Worm (Caenorhabditis elegans): Measurements from ENCODE around the gene F49H12.4.

Gene F49H12.4

DNA sequence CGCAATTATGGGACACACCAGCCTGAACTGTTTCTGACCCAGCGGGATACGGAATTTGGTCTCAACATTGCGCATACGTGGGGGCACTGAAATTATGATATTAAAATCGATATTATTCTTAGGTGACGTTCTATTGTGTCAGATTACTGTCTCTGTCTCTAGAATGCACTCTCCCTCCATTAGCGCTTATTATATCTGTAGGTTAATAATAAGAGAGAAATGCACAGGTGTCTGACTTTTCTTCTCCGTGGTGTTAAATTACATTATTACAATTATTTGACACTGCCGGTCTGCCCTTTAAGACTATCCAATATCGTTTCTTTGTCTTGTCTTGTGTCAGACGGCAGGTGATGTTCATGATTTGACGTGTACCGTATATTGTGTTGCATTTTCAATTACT, 37.0 kb upstream of the F49H12.4 start:
- no peak for TF ChIP-seq tbx-2 (tag; optimal IDR thresholded peaks at IDR 0.05)
- TF ChIP-seq elt-2 (tag; optimal IDR thresholded peaks at IDR 0.05) = no peak
- no peak for TF ChIP-seq egl-5 (tag; optimal IDR thresholded peaks at IDR 0.05)
- no peak for TF ChIP-seq nhr-28 (tag; optimal IDR thresholded peaks at IDR 0.05)
- no peak for TF ChIP-seq jun-1 (tag; optimal IDR thresholded peaks at IDR 0.05)
- TF ChIP-seq fkh-2 (tag; optimal IDR thresholded peaks at IDR 0.05) = no peak

DNA sequence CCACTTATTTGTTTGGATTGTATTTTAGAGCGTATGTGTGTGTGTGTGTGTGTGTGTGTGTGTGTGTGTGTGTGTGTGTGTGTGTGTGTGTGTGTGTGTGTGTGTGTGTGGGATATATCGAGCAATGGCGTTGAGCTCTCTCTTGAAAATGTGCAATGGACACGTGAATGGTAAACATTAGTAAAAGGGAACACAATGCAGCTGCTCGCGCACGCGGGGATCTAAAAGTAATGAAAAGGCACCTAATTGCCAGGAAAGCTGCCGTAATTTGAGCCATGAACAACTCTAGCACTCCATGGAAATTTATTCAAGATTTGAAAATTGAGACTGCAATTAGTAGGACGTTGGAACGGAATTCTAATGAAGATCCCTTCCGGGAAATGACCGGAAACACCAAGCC, 36.4 kb upstream of the F49H12.4 start:
- TF ChIP-seq pha-4 (tag; optimal IDR thresholded peaks at IDR 0.05) = peak; percentile 50
- no peak for TF ChIP-seq ztf-4 (tag; optimal IDR thresholded peaks at IDR 0.05)

DNA sequence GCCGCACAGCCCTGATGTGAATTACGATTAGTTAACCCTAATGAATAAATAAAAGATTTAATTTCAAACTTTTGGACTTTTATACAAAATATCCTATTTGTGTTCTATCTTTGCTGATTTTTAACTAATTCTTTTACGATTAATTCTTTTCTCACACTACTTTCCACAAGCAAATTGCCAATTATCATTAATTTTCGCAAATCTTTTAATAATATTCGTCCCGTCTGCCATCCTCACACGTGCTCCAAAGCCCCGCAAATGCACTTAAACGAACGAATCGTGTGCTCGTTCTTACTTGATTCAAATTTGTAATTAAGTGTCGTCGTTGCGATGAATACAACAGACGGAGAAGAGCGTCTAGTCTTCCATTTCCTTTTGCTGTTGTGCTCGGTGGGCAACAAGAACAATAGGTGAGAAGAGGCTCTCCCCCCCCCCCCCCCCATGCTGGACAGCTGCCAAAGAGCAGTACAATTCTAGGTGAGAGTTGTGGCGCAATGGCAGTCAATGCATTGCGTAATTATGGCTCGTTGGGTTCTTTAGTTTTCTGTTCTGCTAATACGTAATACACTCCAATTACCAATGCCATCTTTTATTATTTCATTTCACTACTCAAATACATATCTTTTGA, 35.0 kb upstream of the F49H12.4 start:
- no peak for TF ChIP-seq nfya-1 (tag; optimal IDR thresholded peaks at IDR 0.05; ENCODE audit: insufficient read depth)

DNA sequence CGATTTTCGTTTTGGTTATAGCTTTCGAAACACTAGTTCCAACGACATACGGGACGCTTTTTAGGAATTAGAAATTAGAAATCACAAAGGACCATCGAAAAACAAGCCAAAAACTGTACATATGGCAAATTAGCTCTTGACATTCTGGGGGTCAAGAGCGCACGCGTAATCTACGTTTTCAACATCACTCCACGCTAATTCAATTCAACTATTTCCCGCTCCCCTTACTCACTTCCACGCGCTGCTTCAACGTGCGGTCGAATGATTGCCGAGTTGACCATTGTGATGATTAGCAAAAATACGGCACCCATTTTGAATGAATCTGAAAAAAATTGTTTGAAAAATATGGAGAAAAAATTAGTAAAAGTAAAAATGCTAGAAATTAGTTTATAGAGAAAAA, 34.0 kb upstream of the F49H12.4 start:
- TF ChIP-seq ceh-28 (tag; optimal IDR thresholded peaks at IDR 0.05) (no peak), egl-27 (tag; optimal IDR thresholded peaks at IDR 0.05) (no peak), lin-39 (tag; optimal IDR thresholded peaks at IDR 0.05) (no peak), skn-1 (tag; optimal IDR thresholded peaks at IDR 0.05) (no peak), ZK546.5 (tag; optimal IDR thresholded peaks at IDR 0.05) (no peak), nhr-12 (tag; optimal IDR thresholded peaks at IDR 0.05) (no peak), mdl-1 (tag; optimal IDR thresholded peaks at IDR 0.05) (no peak), unc-39 (tag; optimal IDR thresholded peaks at IDR 0.05) (no peak), nhr-11 (tag; optimal IDR thresholded peaks at IDR 0.05) (no peak), eor-1 (tag; optimal IDR thresholded peaks at IDR 0.05) (no peak), nfya-1 (tag; optimal IDR thresholded peaks at IDR 0.05; ENCODE audit: insufficient read depth) (no peak), jun-1 (tag; optimal IDR thresholded peaks at IDR 0.05) (no peak), unc-62 (GFP tag; optimal IDR thresholded peaks at IDR 0.05) (no peak), nhr-43 (tag; optimal IDR thresholded peaks at IDR 0.05; ENCODE audit: poor library complexity, severe bottlenecking) (no peak), fos-1 (tag; optimal IDR thresholded peaks at IDR 0.05) (no peak), nhr-25 (tag; optimal IDR thresholded peaks at IDR 0.05) (no peak), nhr-28 (tag; optimal IDR thresholded peaks at IDR 0.05) (no peak), elt-3 (tag; optimal IDR thresholded peaks at IDR 0.05) (no peak)

DNA sequence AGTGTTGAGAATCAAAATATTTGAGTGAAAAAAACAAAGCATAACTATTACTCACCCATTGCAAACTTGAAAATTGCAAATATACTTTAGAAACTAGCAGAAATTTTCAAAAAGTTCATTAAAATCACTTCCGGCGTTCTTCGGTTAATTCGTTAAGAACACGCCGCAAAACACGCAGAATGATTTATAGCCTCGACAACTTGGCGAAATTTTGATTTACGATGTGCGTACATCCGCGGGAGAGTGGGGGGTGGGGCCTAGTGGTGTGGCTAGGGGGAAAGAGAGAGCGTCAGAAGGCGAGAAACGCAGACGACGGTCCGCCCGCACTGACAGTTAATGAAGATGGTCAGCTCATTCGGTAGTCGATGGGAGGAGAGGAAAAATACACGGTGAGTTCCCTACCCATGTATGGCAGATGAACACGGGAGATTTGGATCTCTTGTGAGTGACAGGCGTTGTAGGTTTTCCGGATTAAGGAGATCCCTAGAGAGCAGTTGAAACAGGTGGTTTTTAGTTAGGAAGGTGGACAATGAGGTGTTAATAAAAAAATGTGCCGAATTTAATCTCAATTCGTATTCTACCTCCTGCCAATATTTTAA, 33.4 kb upstream of the F49H12.4 start, which contains the start of gene igcm-4:
Gene igcm-4, minus strand, starts transcription at position 237 of the 599 bp plus-strand sequence.
- TF ChIP-seq elt-2 (tag; optimal IDR thresholded peaks at IDR 0.05) (no peak), lin-39 (tag; optimal IDR thresholded peaks at IDR 0.05) (peak; percentile 14)

DNA sequence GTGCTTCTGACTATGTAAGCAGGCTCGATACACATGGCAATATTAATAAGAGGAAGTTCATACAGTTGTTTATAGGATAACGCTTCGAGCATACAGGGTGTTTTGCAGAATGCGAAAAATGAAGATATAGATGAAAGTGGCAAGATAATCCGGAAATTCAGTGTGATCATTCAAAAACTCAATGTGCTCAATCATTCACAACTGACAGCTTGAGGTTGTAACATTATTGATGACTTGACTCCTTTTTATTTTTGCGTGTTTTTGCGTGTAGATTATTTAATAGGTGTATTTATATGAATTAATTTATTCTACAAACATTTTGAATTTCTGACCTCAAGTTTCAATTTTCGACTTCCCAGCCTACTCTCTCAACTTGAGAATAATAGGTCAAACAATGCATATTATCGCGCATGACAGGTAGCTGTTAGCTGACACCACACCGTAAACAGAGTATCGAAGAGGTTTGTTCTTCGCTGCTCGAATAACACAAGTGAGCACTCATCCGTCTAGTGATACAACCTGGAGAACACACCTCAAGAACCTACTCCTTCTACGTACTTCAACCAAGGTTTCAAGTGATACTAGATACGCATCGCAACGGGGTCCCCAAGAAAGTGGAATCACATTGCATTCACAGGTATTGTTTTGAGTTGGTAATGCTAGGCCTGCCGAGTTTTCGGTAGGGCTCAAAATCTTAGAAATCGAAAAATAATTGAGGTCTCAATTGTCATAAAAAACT, 32.3 kb upstream of the F49H12.4 start:
- TF ChIP-seq nhr-23 (tag; optimal IDR thresholded peaks at IDR 0.05) = no peak
- TF ChIP-seq nhr-11 (tag; optimal IDR thresholded peaks at IDR 0.05) = no peak
- TF ChIP-seq elt-2 (tag; optimal IDR thresholded peaks at IDR 0.05) = no peak
- TF ChIP-seq ceh-16 (tag; optimal IDR thresholded peaks at IDR 0.05) = no peak
- TF ChIP-seq ztf-11 (tag; optimal IDR thresholded peaks at IDR 0.05) = no peak
- no peak for TF ChIP-seq nhr-67 (tag; optimal IDR thresholded peaks at IDR 0.05)
- TF ChIP-seq elt-3 (tag; optimal IDR thresholded peaks at IDR 0.05) = no peak
- no peak for TF ChIP-seq egl-27 (tag; optimal IDR thresholded peaks at IDR 0.05)
- no peak for TF ChIP-seq lin-39 (tag; optimal IDR thresholded peaks at IDR 0.05)
- TF ChIP-seq ceh-82 (tag; optimal IDR thresholded peaks at IDR 0.05) = no peak
- TF ChIP-seq aly-2 (tag; optimal IDR thresholded peaks at IDR 0.05) = no peak
- no peak for TF ChIP-seq ceh-28 (tag; optimal IDR thresholded peaks at IDR 0.05)
- TF ChIP-seq pha-4 (tag; optimal IDR thresholded peaks at IDR 0.05) = no peak
- no peak for TF ChIP-seq elt-1 (tag; optimal IDR thresholded peaks at IDR 0.05)
- TF ChIP-seq nhr-28 (tag; optimal IDR thresholded peaks at IDR 0.05) = no peak
- TF ChIP-seq fkh-2 (tag; optimal IDR thresholded peaks at IDR 0.05) = no peak
- no peak for TF ChIP-seq mdl-1 (tag; optimal IDR thresholded peaks at IDR 0.05)
- no peak for TF ChIP-seq nhr-43 (tag; optimal IDR thresholded peaks at IDR 0.05; ENCODE audit: poor library complexity, severe bottlenecking)
- TF ChIP-seq zag-1 (tag; optimal IDR thresholded peaks at IDR 0.05) = no peak

All from whole organism, L3 larva.